Fruit fly (Drosophila melanogaster): ENCODE measurements around the gene CG2750.

The CG2750 gene

DNA sequence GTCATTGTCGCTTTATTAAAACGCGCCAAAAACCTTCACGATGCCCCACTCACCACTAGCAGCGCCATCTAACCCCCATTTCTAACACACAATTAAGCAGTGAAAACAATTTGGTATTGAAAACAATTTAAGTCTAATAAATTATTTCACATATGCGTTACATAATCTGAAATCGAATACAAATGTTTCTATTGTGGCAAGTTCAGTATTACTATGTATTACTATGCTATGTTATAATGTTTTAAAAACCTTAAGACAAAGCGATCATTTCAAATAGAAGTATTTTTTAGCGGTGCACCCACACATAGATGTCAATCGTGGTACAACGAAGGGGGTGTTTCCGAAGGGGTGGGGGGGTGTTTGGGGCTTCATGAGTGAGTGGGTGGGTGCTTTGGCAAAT, 33.4 kb upstream of the CG2750 start (continued):
- TF ChIP-seq CG1832 (GFP tag; optimal IDR thresholded peaks at IDR 0.05) (no peak), nerfin-2 (GFP tag; IDR thresholded peaks at IDR 0.05; ENCODE audit: partially characterized antibody) (no peak), Adf1 (GFP tag; IDR thresholded peaks at IDR 0.05) (no peak), gfzf (GFP tag; optimal IDR thresholded peaks at IDR 0.05) (no peak), CG6854 (GFP tag; optimal IDR thresholded peaks at IDR 0.05) (no peak), CG12104 (GFP tag; optimal IDR thresholded peaks at IDR 0.05) (no peak), CG2678 (tag; optimal IDR thresholded peaks at IDR 0.05) (peak; percentile 75), fd102C (GFP tag; optimal IDR thresholded peaks at IDR 0.05) (no peak), Six4 (GFP tag; optimal IDR thresholded peaks at IDR 0.05) (no peak), p53 (GFP tag; optimal IDR thresholded peaks at IDR 0.05) (no peak), crp (GFP tag; optimal IDR thresholded peaks at IDR 0.05) (no peak), lmd (GFP tag; IDR thresholded peaks at IDR 0.05) (peak; percentile 9; the same call in 1 of the 2 replicates), gt (GFP tag; IDR thresholded peaks at IDR 0.05) (no peak), CG7987 (GFP tag; optimal IDR thresholded peaks at IDR 0.05) (no peak), Deaf1 (tag; optimal IDR thresholded peaks at IDR 0.05) (peak; percentile 5), CG10979 (tag; optimal IDR thresholded peaks at IDR 0.05) (no peak), D (optimal IDR thresholded peaks at IDR 0.05) (no peak), D (GFP tag; optimal IDR thresholded peaks at IDR 0.05) (no peak), Meics (GFP tag; optimal IDR thresholded peaks at IDR 0.05) (peak; percentile 29), CG33557 (GFP tag; optimal IDR thresholded peaks at IDR 0.05) (no peak), br (optimal IDR thresholded peaks at IDR 0.05) (no peak), HmgD (GFP tag; optimal IDR thresholded peaks at IDR 0.05) (no peak), Fer3 (tag; optimal IDR thresholded peaks at IDR 0.05) (peak; percentile 6), CG11696 (GFP tag; IDR thresholded peaks at IDR 0.05) (no peak), crol (GFP tag; IDR thresholded peaks at IDR 0.05) (no peak), CG31224 (GFP tag; IDR thresholded peaks at IDR 0.05) (no peak), CG32772 (GFP tag; IDR thresholded peaks at IDR 0.05) (no peak), sens (GFP tag) (no peak), CG11504 (tag; optimal IDR thresholded peaks at IDR 0.05) (peak; percentile 67), NfI (GFP tag; optimal IDR thresholded peaks at IDR 0.05) (peak; percentile 29), ash1 (GFP tag; optimal IDR thresholded peaks at IDR 0.05) (no peak), CG13894 (tag; optimal IDR thresholded peaks at IDR 0.05) (peak; percentile 2), ems (GFP tag; optimal IDR thresholded peaks at IDR 0.05) (no peak), tap (tag; optimal IDR thresholded peaks at IDR 0.05) (peak; percentile 13), CG18599 (GFP tag; optimal IDR thresholded peaks at IDR 0.05) (peak; percentile 74), ase (GFP tag; IDR thresholded peaks at IDR 0.05) (no peak), Spps (tag; optimal IDR thresholded peaks at IDR 0.05) (no peak), CG7556 (GFP tag; optimal IDR thresholded peaks at IDR 0.05) (peak; percentile 35), CG8944 (GFP tag; optimal IDR thresholded peaks at IDR 0.05) (no peak), tna (GFP tag; IDR thresholded peaks at IDR 0.05; ENCODE audit: partially characterized antibody) (no peak), CG5953 (GFP tag; IDR thresholded peaks at IDR 0.05) (no peak), CG9727 (GFP tag; optimal IDR thresholded peaks at IDR 0.05) (no peak), CG2116 (GFP tag; optimal IDR thresholded peaks at IDR 0.05) (no peak), CG30403 (GFP tag; optimal IDR thresholded peaks at IDR 0.05) (peak; percentile 25), Hmr (GFP tag; optimal IDR thresholded peaks at IDR 0.05) (peak; percentile 45), CG31441 (GFP tag; IDR thresholded peaks at IDR 0.05) (no peak), CG10366 (GFP tag; IDR thresholded peaks at IDR 0.05) (peak; percentile 24; the same call in 1 of the 2 replicates), CG4360 (GFP tag; IDR thresholded peaks at IDR 0.05) (no peak), CoRest (tag; optimal IDR thresholded peaks at IDR 0.05) (peak; percentile 29), scrt (GFP tag; optimal IDR thresholded peaks at IDR 0.05) (peak; percentile 50), nerfin-1 (tag; optimal IDR thresholded peaks at IDR 0.05) (peak; percentile 11), h (optimal IDR thresholded peaks at IDR 0.05) (no peak)

Measured in whole organism, embryonic.